Fruit fly (Drosophila melanogaster) whole organism, prepupa: ENCODE data around the gene blot.
A peak's percentile ranks its signal among the peaks of the same experiment; 100 is the strongest.

Experiments used
- Blimp-1 ChIP-seq: fragments of 200-800 bp; sonication (Bioruptor generic); optimal IDR thresholded peaks from 3 replicates; lab custom pipeline; 2017; ENCODE audit warnings: missing biosample characterization, missing genetic modification characterization, mild to moderate bottlenecking, moderate library complexity, missing genetic modification reagents
- CG10669 ChIP-seq: fragments of 200-800 bp; sonication (Bioruptor generic); optimal IDR thresholded peaks from 3 replicates; lab custom pipeline; 2018; ENCODE audit warnings: missing biosample characterization, mild to moderate bottlenecking, missing genetic modification characterization, moderate library complexity
- CG11294 ChIP-seq: fragments of 200-800 bp; sonication (Bioruptor generic); IDR thresholded peaks from 2 replicates; pipeline ENCODE4 v1.3.6; 2022; ENCODE audit warnings: missing biosample characterization, missing genetic modification characterization
- CG15336 ChIP-seq: fragments of 200-800 bp; sonication (Bioruptor generic); IDR thresholded peaks from 2 replicates; pipeline ENCODE4 v1.3.6; 2022; ENCODE audit warnings: missing biosample characterization, missing genetic modification characterization
- CG16779 ChIP-seq: fragments of 200-800 bp; sonication (Bioruptor generic); optimal IDR thresholded peaks from 3 replicates; lab custom pipeline; 2017; ENCODE audit warnings: missing biosample characterization, mild to moderate bottlenecking, missing genetic modification characterization
- CG31627 ChIP-seq: fragments of 200-800 bp; sonication (Bioruptor generic); optimal IDR thresholded peaks from 3 replicates; lab custom pipeline; 2016; ENCODE audit warnings: missing biosample characterization, missing genetic modification characterization
- CG32006 ChIP-seq: fragments of 200-800 bp; sonication (Bioruptor generic); optimal IDR thresholded peaks from 3 replicates; lab custom pipeline; 2017; ENCODE audit warnings: missing biosample characterization, mild to moderate bottlenecking, missing genetic modification characterization
- CG34406 ChIP-seq: fragments of 200-800 bp; sonication (Bioruptor generic); optimal IDR thresholded peaks from 3 replicates; lab custom pipeline; 2016; ENCODE audit warnings: missing biosample characterization, missing genetic modification characterization
- CG3919 ChIP-seq: fragments of 200-800 bp; sonication (Bioruptor generic); optimal IDR thresholded peaks from 3 replicates; lab custom pipeline; 2016; ENCODE audit warnings: missing biosample characterization, missing genetic modification characterization
- CG4318 ChIP-seq: fragments of 200-800 bp; sonication (Bioruptor generic); optimal IDR thresholded peaks from 3 replicates; lab custom pipeline; 2017; ENCODE audit warnings: missing biosample characterization, mild to moderate bottlenecking, missing genetic modification characterization
- CG6163 ChIP-seq: fragments of 200-800 bp; sonication (Bioruptor generic); IDR thresholded peaks from 3 replicates; pipeline ENCODE4 v1.3.6; 2022; ENCODE audit warnings: missing biosample characterization, missing genetic modification characterization
- CG6276 ChIP-seq: fragments of 200-800 bp; sonication (Bioruptor generic); optimal IDR thresholded peaks from 2 replicates; lab custom pipeline; 2017; ENCODE audit warnings: missing biosample characterization, mild to moderate bottlenecking, missing genetic modification characterization
- CG6792 ChIP-seq: fragments of 200-800 bp; sonication (Bioruptor generic); optimal IDR thresholded peaks from 3 replicates; lab custom pipeline; 2016; ENCODE audit warnings: missing biosample characterization, missing genetic modification characterization
- CG6808 ChIP-seq: fragments of 200-800 bp; sonication (Bioruptor generic); optimal IDR thresholded peaks from 3 replicates; lab custom pipeline; 2017; ENCODE audit warnings: missing biosample characterization, missing genetic modification characterization, mild to moderate bottlenecking, moderate library complexity, missing genetic modification reagents
- CG6854 ChIP-seq: fragments of 200-800 bp; sonication (Bioruptor generic); optimal IDR thresholded peaks from 2 replicates; lab custom pipeline; 2017; ENCODE audit warnings: missing biosample characterization, mild to moderate bottlenecking, missing genetic modification characterization
- CG7368 ChIP-seq: fragments of 200-800 bp; sonication (Bioruptor generic); optimal IDR thresholded peaks from 3 replicates; lab custom pipeline; 2016; ENCODE audit warnings: missing biosample characterization, missing genetic modification characterization
- CG8119 ChIP-seq: fragments of 200-800 bp; sonication (Bioruptor generic); IDR thresholded peaks from 3 replicates; pipeline ENCODE4 v1.3.6; 2022; ENCODE audit warnings: missing biosample characterization, missing genetic modification characterization
- CG8319 ChIP-seq: fragments of 200-800 bp; sonication (Bioruptor generic); optimal IDR thresholded peaks from 3 replicates; lab custom pipeline; 2016; ENCODE audit warnings: missing biosample characterization, missing genetic modification characterization
- CG8632 ChIP-seq: fragments of 200-800 bp; sonication (Bioruptor generic); optimal IDR thresholded peaks from 3 replicates; lab custom pipeline; 2016; ENCODE audit warnings: missing biosample characterization, missing genetic modification characterization
- CG9139 ChIP-seq: fragments of 200-800 bp; sonication (Bioruptor generic); optimal IDR thresholded peaks from 3 replicates; lab custom pipeline; 2017; ENCODE audit warnings: missing biosample characterization, mild to moderate bottlenecking, missing genetic modification characterization
- Eip75B ChIP-seq: fragments of 200-800 bp; sonication (Bioruptor generic); optimal IDR thresholded peaks from 3 replicates; lab custom pipeline; 2016; ENCODE audit warnings: missing biosample characterization, missing genetic modification characterization
- Eip78C ChIP-seq: fragments of 200-800 bp; sonication (Bioruptor generic); peaks from one replicate; lab custom pipeline; 2016; ENCODE audit warnings: missing biosample characterization, missing genetic modification characterization
- Eip93F ChIP-seq: fragments of 200-800 bp; sonication (Bioruptor generic); optimal IDR thresholded peaks from 2 replicates; lab custom pipeline; 2016; ENCODE audit warnings: missing biosample characterization, mild to moderate bottlenecking, missing genetic modification characterization
- Ets96B ChIP-seq: fragments of 200-800 bp; optimal IDR thresholded peaks from 2 replicates; lab custom pipeline; 2019; ENCODE audit warnings: missing biosample characterization, mild to moderate bottlenecking, missing genetic modification characterization, moderate library complexity
- Gug ChIP-seq: fragments of 200-800 bp; sonication (Bioruptor generic); IDR thresholded peaks from 2 replicates; pipeline ENCODE4 v1.3.6; 2022; ENCODE audit warnings: missing biosample characterization, missing genetic modification characterization
- Hr38 ChIP-seq: sonication (Bioruptor generic); optimal IDR thresholded peaks from 2 replicates; lab custom pipeline; 2016; ENCODE audit warnings: missing biosample characterization, missing genetic modification characterization
- Hr39 ChIP-seq: fragments of 200-800 bp; sonication (Bioruptor generic); optimal IDR thresholded peaks from 2 replicates; lab custom pipeline; 2016; ENCODE audit warnings: missing biosample characterization, missing genetic modification characterization
- Met ChIP-seq: fragments of 200-800 bp; sonication (Bioruptor generic); optimal IDR thresholded peaks from 3 replicates; lab custom pipeline; 2016; ENCODE audit warnings: missing biosample characterization, missing genetic modification characterization
- OdsH ChIP-seq: fragments of 200-800 bp; sonication (Bioruptor generic); optimal IDR thresholded peaks from 3 replicates; lab custom pipeline; 2016; ENCODE audit warnings: missing biosample characterization, missing genetic modification characterization
- Smox ChIP-seq: fragments of 200-800 bp; sonication (Bioruptor generic); optimal IDR thresholded peaks from 3 replicates; lab custom pipeline; 2016; ENCODE audit warnings: missing biosample characterization, missing genetic modification characterization
- Sox102F ChIP-seq: fragments of 200-800 bp; sonication (Bioruptor generic); optimal IDR thresholded peaks from 2 replicates; lab custom pipeline; 2016; ENCODE audit warnings: missing biosample characterization, mild to moderate bottlenecking, missing genetic modification characterization
- Sox14 ChIP-seq: fragments of 200-800 bp; sonication (Bioruptor generic); optimal IDR thresholded peaks from 3 replicates; lab custom pipeline; 2016; ENCODE audit warnings: missing biosample characterization, missing genetic modification characterization
- Sox15 ChIP-seq: fragments of 200-800 bp; sonication (Bioruptor generic); optimal IDR thresholded peaks from 3 replicates; lab custom pipeline; 2016; ENCODE audit warnings: missing biosample characterization, missing genetic modification characterization
- achi ChIP-seq: fragments of 200-800 bp; sonication (Bioruptor generic); optimal IDR thresholded peaks from 3 replicates; lab custom pipeline; 2016; ENCODE audit warnings: missing biosample characterization, missing genetic modification characterization
- acj6 ChIP-seq: fragments of 200-800 bp; sonication (Bioruptor generic); optimal IDR thresholded peaks from 3 replicates; lab custom pipeline; 2016; ENCODE audit warnings: missing biosample characterization, missing genetic modification characterization
- dac ChIP-seq: fragments of 200-800 bp; sonication (Bioruptor generic); optimal IDR thresholded peaks from 2 replicates; lab custom pipeline; 2017; ENCODE audit warnings: missing biosample characterization, mild to moderate bottlenecking, missing genetic modification characterization
- eg ChIP-seq: fragments of 200-800 bp; sonication (Bioruptor generic); IDR thresholded peaks from 3 replicates; pipeline ENCODE4 v1.3.6; 2022; ENCODE audit warnings: missing biosample characterization, missing genetic modification characterization
- fd59A ChIP-seq: fragments of 200-800 bp; sonication (Bioruptor generic); optimal IDR thresholded peaks from 2 replicates; lab custom pipeline; 2017; ENCODE audit warnings: missing biosample characterization, mild to moderate bottlenecking, missing genetic modification characterization, missing genetic modification reagents
- fd85E ChIP-seq: fragments of 200-800 bp; sonication (Bioruptor generic); optimal IDR thresholded peaks from 3 replicates; lab custom pipeline; 2016; ENCODE audit warnings: missing biosample characterization, missing genetic modification characterization
- fkh ChIP-seq: fragments of 200-800 bp; sonication (Bioruptor generic); optimal IDR thresholded peaks from 3 replicates; lab custom pipeline; 2017; ENCODE audit warnings: missing biosample characterization, mild to moderate bottlenecking, missing genetic modification characterization, moderate library complexity
- lz ChIP-seq: fragments of 200-800 bp; sonication (Bioruptor generic); optimal IDR thresholded peaks from 3 replicates; lab custom pipeline; 2016; ENCODE audit warnings: missing biosample characterization, missing genetic modification characterization
- pdm3 ChIP-seq: fragments of 200-800 bp; sonication (Bioruptor generic); optimal IDR thresholded peaks from 3 replicates; lab custom pipeline; 2016; ENCODE audit warnings: missing biosample characterization, missing genetic modification characterization
- salr ChIP-seq, 2 experiments: fragments of 200-800 bp; sonication (Bioruptor generic); optimal IDR thresholded peaks; 3 replicates each; lab custom pipeline; 2016 to 2018; ENCODE audit warnings: missing biosample characterization in 2 of 2, missing genetic modification characterization in 2 of 2, mild to moderate bottlenecking in 1 of 2
- spab ChIP-seq: fragments of 200-800 bp; sonication (Bioruptor generic); optimal IDR thresholded peaks from 2 replicates; lab custom pipeline; 2017; ENCODE audit warnings: missing biosample characterization, mild to moderate bottlenecking, missing genetic modification characterization, missing genetic modification reagents
- ss ChIP-seq, 2 experiments: fragments of 200-800 bp; sonication (Bioruptor generic); optimal IDR thresholded peaks; 2 replicates in 1 of 2; 3 replicates in 1 of 2; lab custom pipeline; 2017 to 2018; ENCODE audit warnings: mild to moderate bottlenecking in 2 of 2, missing biosample characterization in 2 of 2, missing genetic modification characterization in 2 of 2, moderate library complexity in 1 of 2
- vri ChIP-seq: fragments of 200-800 bp; sonication (Bioruptor generic); optimal IDR thresholded peaks from 3 replicates; lab custom pipeline; 2016; ENCODE audit warnings: missing biosample characterization, mild to moderate bottlenecking, missing genetic modification characterization

Gene blot

DNA sequence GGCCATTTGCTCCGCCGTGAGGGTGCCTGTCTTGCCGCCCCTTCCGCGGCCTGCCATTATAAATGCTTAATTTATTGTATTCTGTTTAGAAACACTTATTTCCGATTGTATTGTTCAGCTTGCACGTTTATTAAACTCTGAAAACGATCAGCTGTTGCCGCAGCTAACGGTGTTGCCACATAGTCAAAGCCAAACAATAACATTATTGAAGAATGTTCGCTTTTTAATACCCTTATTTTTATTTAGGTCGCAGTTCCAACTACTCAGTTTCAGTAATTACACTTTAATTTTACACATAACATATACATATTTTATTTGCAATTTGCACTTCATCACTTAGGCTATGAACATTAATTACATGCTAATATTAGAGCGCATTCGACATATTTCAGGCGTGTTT is 5.7 kb upstream of the blot start, which contains the start of gene Polr3G (continued):
- TF ChIP-seq Eip78C, result peak; percentile 84
- no peak for TF ChIP-seq fd59A
- TF ChIP-seq CG9139 (GFP tag; lab: Kevin White, UChicago), result no peak
- TF ChIP-seq Smox (GFP tag; lab: Kevin White, UChicago), result peak; percentile 40
- no peak for TF ChIP-seq Gug (GFP tag; lab: Robert Waterston, UW)
- no peak for TF ChIP-seq OdsH (GFP tag; lab: Kevin White, UChicago)
- no peak for TF ChIP-seq CG4318
- TF ChIP-seq vri, result peak; percentile 3
- no peak for TF ChIP-seq spab
- no peak for TF ChIP-seq CG3919 (GFP tag; lab: Kevin White, UChicago)
- TF ChIP-seq CG11294, result no peak
- no peak for TF ChIP-seq CG8119
- TF ChIP-seq CG32006 (GFP tag; lab: Kevin White, UChicago), result no peak
- peak; percentile 33 for TF ChIP-seq lz (GFP tag; lab: Kevin White, UChicago)
- no peak for TF ChIP-seq CG7368
- no peak for TF ChIP-seq CG10669
- peak; percentile 49 for TF ChIP-seq fkh (GFP tag; lab: Kevin White, UChicago)
- TF ChIP-seq CG6792, result no peak
- peak; percentile 23 for TF ChIP-seq Sox14 (GFP tag; lab: Kevin White, UChicago)
- peak; percentile 44 for TF ChIP-seq pdm3 (GFP tag; lab: Kevin White, UChicago)
- TF ChIP-seq Eip75B, result peak; percentile 44
- no peak for TF ChIP-seq CG8319 (GFP tag; lab: Kevin White, UChicago)
- TF ChIP-seq CG16779 (tag; lab: Kevin White, UChicago), result no peak
- TF ChIP-seq Hr38 (GFP tag; lab: Kevin White, UChicago), result no peak
- TF ChIP-seq Blimp-1 (GFP tag; lab: Kevin White, UChicago), result no peak

DNA sequence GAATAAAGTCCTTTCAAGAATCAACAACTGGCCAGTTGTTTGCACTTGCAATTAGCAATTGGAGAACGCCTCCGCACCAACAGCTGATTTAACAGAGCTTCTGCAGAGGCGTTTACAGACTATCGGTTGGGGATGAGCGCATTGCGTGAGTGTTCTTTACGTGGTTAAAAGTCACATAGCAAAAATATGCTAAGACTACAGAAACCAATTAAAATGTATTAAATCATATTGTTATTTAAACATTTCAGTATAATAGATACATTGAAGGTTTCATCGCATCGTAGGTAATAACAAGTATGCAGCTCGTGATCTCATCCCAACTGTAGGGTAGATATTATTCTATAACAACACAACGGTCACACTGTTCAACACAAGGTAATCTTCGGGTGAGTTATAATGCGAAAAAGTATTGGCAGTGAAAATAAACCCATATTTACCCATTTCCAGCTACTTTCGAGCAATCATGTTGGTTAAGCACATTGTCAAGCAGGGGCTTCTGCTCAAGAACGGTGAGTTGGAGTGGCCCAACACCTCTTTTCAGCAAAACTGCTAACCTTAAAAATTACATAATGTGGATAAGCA is 3.9 kb upstream of the blot start, which contains the start of the genes Sec3 and COX7B:
TSS of gene Sec3 (minus strand) at position 86 of the 582 bp plus-strand sequence.
TSS of gene COX7B (plus strand) at position 346 of the 582 bp plus-strand sequence.
- TF ChIP-seq CG8632 (GFP tag; lab: Kevin White, UChicago) (no peak), CG34406 (peak; percentile 18), CG6276 (GFP tag; lab: Kevin White, UChicago) (no peak), Sox14 (GFP tag; lab: Kevin White, UChicago) (peak; percentile 62), CG32006 (GFP tag; lab: Kevin White, UChicago) (peak; percentile 47), Sox102F (GFP tag; lab: Kevin White, UChicago) (peak; percentile 45), Eip75B (peak; percentile 52), acj6 (GFP tag; lab: Kevin White, UChicago) (peak; percentile 55), Hr38 (GFP tag; lab: Kevin White, UChicago) (no peak), CG10669 (peak; percentile 14), CG4318 (no peak), OdsH (GFP tag; lab: Kevin White, UChicago) (peak; percentile 70), CG16779 (tag; lab: Kevin White, UChicago) (no peak), CG3919 (GFP tag; lab: Kevin White, UChicago) (peak; percentile 61), salr (GFP tag; optimal IDR thresholded peaks at IDR 0.05; lab: Kevin White, UChicago) (no peak), Smox (GFP tag; lab: Kevin White, UChicago) (peak; percentile 71), spab (no peak), dac (GFP tag; lab: Kevin White, UChicago) (peak; percentile 14), CG6854 (no peak), vri (peak; percentile 91), lz (GFP tag; lab: Kevin White, UChicago) (peak; percentile 71), Hr39 (peak; percentile 64), eg (GFP tag; lab: Robert Waterston, UW) (no peak; the same call in 2 of the 3 replicates), Eip93F (peak; percentile 53), CG11294 (no peak), fd85E (GFP tag; lab: Kevin White, UChicago) (no peak), Eip78C (peak; percentile 86), CG7368 (peak; percentile 9), achi (GFP tag; lab: Kevin White, UChicago) (peak; percentile 47), CG15336 (no peak), Ets96B (peak; percentile 46), fd59A (no peak), ss (GFP tag; optimal IDR thresholded peaks at IDR 0.05; lab: Kevin White, UChicago) (peak in 1 of 2 experiments; percentile 30), CG31627 (peak; percentile 68), CG8319 (GFP tag; lab: Kevin White, UChicago) (no peak), CG9139 (GFP tag; lab: Kevin White, UChicago) (no peak), CG6808 (GFP tag; lab: Kevin White, UChicago) (no peak), Sox15 (GFP tag; lab: Kevin White, UChicago) (no peak), Met (GFP tag; lab: Kevin White, UChicago) (peak; percentile 59), Gug (GFP tag; lab: Robert Waterston, UW) (no peak), CG6163 (GFP tag; lab: Robert Waterston, UW) (0 out of 3 replicates have a peak, but pooled peaks have one; percentile 29), fkh (GFP tag; lab: Kevin White, UChicago) (peak; percentile 79)
